Fruit fly (Drosophila melanogaster): ENCODE measurements around the gene CG17350.

Gene CG17350

dm6 chr2L:19415859-19416258 is 35.1 kb downstream of the CG17350 start (continued):
- TF ChIP-seq Pdp1 (GFP tag; optimal IDR thresholded peaks at IDR 0.05) = peak in 1 of 2 experiments; percentile 33
- no peak for TF ChIP-seq Myb (GFP tag; optimal IDR thresholded peaks at IDR 0.05)
- no peak for TF ChIP-seq CG6175 (GFP tag; IDR thresholded peaks at IDR 0.05)
- peak; percentile 53; the same call in 1 of the 2 replicates for TF ChIP-seq CG32532 (GFP tag; IDR thresholded peaks at IDR 0.05)
- TF ChIP-seq Spps (tag; optimal IDR thresholded peaks at IDR 0.05) = no peak
- TF ChIP-seq dan (GFP tag; IDR thresholded peaks at IDR 0.05) = no peak
- TF ChIP-seq chn (GFP tag; optimal IDR thresholded peaks at IDR 0.05) = no peak
- TF ChIP-seq CG31441 (GFP tag; IDR thresholded peaks at IDR 0.05) = no peak
- TF ChIP-seq fu2 (GFP tag; optimal IDR thresholded peaks at IDR 0.05) = no peak
- 0 out of 2 replicates have a peak, but pooled peaks have one; percentile 16 for TF ChIP-seq wdn (GFP tag; IDR thresholded peaks at IDR 0.05)
- TF ChIP-seq dysf (GFP tag; IDR thresholded peaks at IDR 0.05) = peak; percentile 67; the same call in 2 of the 3 replicates
- TF ChIP-seq Nf-YC (tag; optimal IDR thresholded peaks at IDR 0.05) = peak; percentile 4
- no peak for TF ChIP-seq Lpt (GFP tag; optimal IDR thresholded peaks at IDR 0.05)
- no peak for TF ChIP-seq ind (GFP tag; optimal IDR thresholded peaks at IDR 0.05)
- TF ChIP-seq CG11695 (GFP tag; IDR thresholded peaks at IDR 0.05) = peak; percentile 77
- TF ChIP-seq CG7928 (GFP tag; optimal IDR thresholded peaks at IDR 0.05) = no peak
- no peak for TF ChIP-seq CG3065 (GFP tag; optimal IDR thresholded peaks at IDR 0.05)
- no peak for TF ChIP-seq dmrt11E (tag; optimal IDR thresholded peaks at IDR 0.05)
- no peak for TF ChIP-seq Blimp-1 (GFP tag; optimal IDR thresholded peaks at IDR 0.05)
- TF ChIP-seq HmgZ (tag; optimal IDR thresholded peaks at IDR 0.05) = peak; percentile 14
- TF ChIP-seq bowl (GFP tag; IDR thresholded peaks at IDR 0.05) = no peak
- TF ChIP-seq lilli (GFP tag; optimal IDR thresholded peaks at IDR 0.05) = peak; percentile 14
- TF ChIP-seq slbo (GFP tag; IDR thresholded peaks at IDR 0.05) = peak; percentile 62
- no peak for TF ChIP-seq danr (GFP tag; IDR thresholded peaks at IDR 0.05)
- TF ChIP-seq CG2120 (GFP tag; optimal IDR thresholded peaks at IDR 0.05) = peak; percentile 31
- peak; percentile 28; the same call in 1 of the 3 replicates for TF ChIP-seq Mrtf (GFP tag; IDR thresholded peaks at IDR 0.05)
- no peak for TF ChIP-seq CG17912 (GFP tag; optimal IDR thresholded peaks at IDR 0.05)
- peak; percentile 16 for TF ChIP-seq caup (GFP tag; optimal IDR thresholded peaks at IDR 0.05; ENCODE audit: severe bottlenecking)
- no peak for TF ChIP-seq tna (GFP tag; IDR thresholded peaks at IDR 0.05; ENCODE audit: partially characterized antibody)
- no peak for TF ChIP-seq fd96Cb (tag; optimal IDR thresholded peaks at IDR 0.05)
- TF ChIP-seq stwl (tag; optimal IDR thresholded peaks at IDR 0.05) = no peak
- TF ChIP-seq CoRest (tag; optimal IDR thresholded peaks at IDR 0.05) = peak; percentile 49
- no peak for TF ChIP-seq Xrp1 (GFP tag; IDR thresholded peaks at IDR 0.05)
- TF ChIP-seq CG4854 (GFP tag; optimal IDR thresholded peaks at IDR 0.05) = no peak
- TF ChIP-seq Rfx (GFP tag; IDR thresholded peaks at IDR 0.05) = peak; percentile 40; the same call in 1 of the 2 replicates
- TF ChIP-seq Tbp (GFP tag; optimal IDR thresholded peaks at IDR 0.05) = no peak
- peak in 1 of 2 experiments; percentile 21 for TF ChIP-seq Hr51 (GFP tag; optimal IDR thresholded peaks at IDR 0.05)
- TF ChIP-seq al (GFP tag; IDR thresholded peaks at IDR 0.05) = peak; percentile 63; the same call in 1 of the 2 replicates
- TF ChIP-seq Abd-B (GFP tag; optimal IDR thresholded peaks at IDR 0.05) = no peak
- TF ChIP-seq CG2129 (GFP tag; IDR thresholded peaks at IDR 0.05; ENCODE audit: partially characterized antibody) = no peak
- peak; percentile 10 for TF ChIP-seq CG11504 (tag; optimal IDR thresholded peaks at IDR 0.05)
- no peak for TF ChIP-seq CG2116 (GFP tag; optimal IDR thresholded peaks at IDR 0.05)
- no peak for TF ChIP-seq CG4617 (GFP tag; optimal IDR thresholded peaks at IDR 0.05; ENCODE audit: borderline replicate concordance)
- TF ChIP-seq Side (GFP tag; optimal IDR thresholded peaks at IDR 0.05) = no peak
- no peak for TF ChIP-seq CG1647 (GFP tag; optimal IDR thresholded peaks at IDR 0.05)
- no peak for TF ChIP-seq Dad (GFP tag; optimal IDR thresholded peaks at IDR 0.05)
- no peak for TF ChIP-seq sob (GFP tag; IDR thresholded peaks at IDR 0.05)
- TF ChIP-seq Deaf1 (tag; optimal IDR thresholded peaks at IDR 0.05) = peak; percentile 3
- no peak for TF ChIP-seq vfl (GFP tag; optimal IDR thresholded peaks at IDR 0.05)
- no peak for TF ChIP-seq CG7745 (tag; optimal IDR thresholded peaks at IDR 0.05)
- no peak for TF ChIP-seq Atf-2 (GFP tag; optimal IDR thresholded peaks at IDR 0.05)
